Worm (Caenorhabditis elegans) whole organism, mixed stage, embryonic: Measurements from ENCODE around the gene C05E7.3.

ENCODE experiments used
- M03D4.4 ChIP-seq: sonication (generic microtip); optimal IDR thresholded peaks from 2 replicates; lab custom pipeline; 2017; ENCODE audit warnings: mild to moderate bottlenecking, missing genetic modification characterization, missing compliant biosample characterization
- cnd-1 ChIP-seq: fragments of 200-800 bp; sonication (Bioruptor generic); optimal IDR thresholded peaks from 2 replicates; lab custom pipeline; 2018; ENCODE audit warnings: mild to moderate bottlenecking, missing genetic modification characterization, missing compliant biosample characterization
- flh-1 ChIP-seq: fragments of 200-800 bp; sonication (Bioruptor generic); optimal IDR thresholded peaks from 2 replicates; lab custom pipeline; 2018; ENCODE audit warnings: mild to moderate bottlenecking, missing genetic modification characterization, moderate library complexity, missing compliant biosample characterization
- lsy-2 ChIP-seq: fragments of 150-350 bp; optimal IDR thresholded peaks from 2 replicates; lab custom pipeline; 2014; ENCODE audit warnings: missing biosample characterization, missing genetic modification characterization
- mls-2 ChIP-seq: sonication (generic microtip); optimal IDR thresholded peaks from 2 replicates; lab custom pipeline; 2016; ENCODE audit warnings: mild to moderate bottlenecking, missing genetic modification characterization, moderate library complexity, missing compliant biosample characterization
- nhr-237 ChIP-seq: fragments of 150-350 bp; optimal IDR thresholded peaks from 2 replicates; lab custom pipeline; 2014; ENCODE audit warnings: missing biosample characterization, missing genetic modification characterization
- nhr-76 ChIP-seq: sonication (generic microtip); optimal IDR thresholded peaks from 2 replicates; lab custom pipeline; 2017; ENCODE audit warnings: missing biosample characterization, missing genetic modification characterization
- snpc-4 ChIP-seq: fragments of 150-350 bp; optimal IDR thresholded peaks from 2 replicates; lab custom pipeline; 2014; ENCODE audit warnings: missing biosample characterization, missing genetic modification characterization
- unc-39 ChIP-seq: fragments of 150-350 bp; optimal IDR thresholded peaks from 2 replicates; lab custom pipeline; 2014; ENCODE audit warnings: missing biosample characterization, missing genetic modification characterization

DNA sequence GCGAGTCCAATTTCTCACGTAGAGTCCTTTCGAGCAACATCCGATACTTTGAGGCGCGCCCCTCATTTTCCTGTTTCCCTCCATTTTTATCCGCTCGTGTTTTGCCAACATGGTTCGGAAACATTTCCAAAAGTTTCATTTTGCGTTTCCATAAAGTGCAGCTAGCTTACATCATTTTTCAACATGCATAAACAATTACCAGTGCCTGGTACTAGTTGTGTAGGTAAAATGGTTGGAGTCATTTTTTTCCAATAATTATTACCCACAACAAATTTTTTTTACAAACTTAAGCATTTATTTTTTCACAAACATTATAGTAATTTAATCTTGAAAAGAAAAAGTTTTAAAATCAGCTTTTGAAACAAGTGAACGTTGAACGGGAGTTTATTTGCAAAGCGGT is 37.7 kb downstream of the C05E7.3 start:
- TF ChIP-seq snpc-4, result no peak
- no peak for TF ChIP-seq unc-39 (tag; lab: Kevin White, UChicago)
- TF ChIP-seq nhr-76 (tag; lab: Kevin White, UChicago), result no peak
- TF ChIP-seq nhr-237 (tag; lab: Kevin White, UChicago), result no peak
- no peak for TF ChIP-seq mls-2 (tag; lab: Kevin White, UChicago)
- no peak for TF ChIP-seq cnd-1 (tag; lab: Kevin White, UChicago)
- TF ChIP-seq M03D4.4 (tag; lab: Kevin White, UChicago), result no peak
- TF ChIP-seq flh-1, result no peak
- TF ChIP-seq lsy-2, result no peak
